Worm (Caenorhabditis elegans) whole organism, L4 larva: Measurements from ENCODE around the gene Y26G10.1.

ENCODE experiments used
- aha-1 ChIP-seq: fragments of 150-350 bp; peaks from one replicate; lab custom pipeline; 2014; ENCODE audit warnings: missing biosample characterization, missing genetic modification characterization
- ces-1 ChIP-seq: fragments of 150-350 bp; sonication (generic microtip); optimal IDR thresholded peaks from 4 replicates; lab custom pipeline; 2014; ENCODE audit warnings: missing biosample characterization, missing genetic modification reagents, missing genetic modification characterization
- dve-1 ChIP-seq: sonication (generic microtip); optimal IDR thresholded peaks from 2 replicates; lab custom pipeline; 2017; ENCODE audit warnings: antibody characterized with exemption, mild to moderate bottlenecking, missing genetic modification characterization, missing compliant biosample characterization; ENCODE audit not compliant: insufficient read depth
- egl-27 ChIP-seq: sonication (generic microtip); optimal IDR thresholded peaks from 3 replicates; lab custom pipeline; 2017; ENCODE audit warnings: missing biosample characterization, missing genetic modification reagents, missing genetic modification characterization
- hmg-1.1 ChIP-seq: fragments of 200-800 bp; sonication (Bioruptor generic); IDR thresholded peaks from 2 replicates; pipeline ENCODE4 v1.3.6; 2022; ENCODE audit warnings: missing genetic modification reagents, missing genetic modification characterization, missing compliant biosample characterization
- nhr-77 ChIP-seq: fragments of 150-350 bp; optimal IDR thresholded peaks from 2 replicates; lab custom pipeline; 2014; ENCODE audit warnings: missing biosample characterization, missing genetic modification characterization
- rbr-2 ChIP-seq: sonication (generic microtip); optimal IDR thresholded peaks from 2 replicates; lab custom pipeline; 2016; ENCODE audit warnings: missing genotype, missing genetic modification characterization, missing compliant biosample characterization
- spr-3 ChIP-seq: fragments of 200-800 bp; sonication (Bioruptor generic); optimal IDR thresholded peaks from 2 replicates; lab custom pipeline; 2018; ENCODE audit warnings: mild to moderate bottlenecking, missing genetic modification characterization, missing compliant biosample characterization
- unc-62 ChIP-seq, 3 experiments: fragments of 150-350 bp in 1 of 3; sonication (generic microtip); optimal IDR thresholded peaks in 2 of 3; peaks in 1 of 3; 1 replicate in 1 of 3; 2 replicates in 2 of 3; lab custom pipeline; 2014 to 2017; ENCODE audit warnings: missing biosample characterization in 3 of 3, missing genetic modification characterization in 3 of 3, missing genetic modification reagents in 3 of 3, missing genotype in 1 of 3
- zfp-3 ChIP-seq: fragments of 200-800 bp; sonication (Bioruptor generic); conservative IDR thresholded peaks from 2 replicates; pipeline ENCODE4 v1.3.6; 2022; ENCODE audit warnings: missing genetic modification reagents, missing genetic modification characterization, missing compliant biosample characterization

ce11 chrV:17699659-17700058, 4.0 kb upstream of the Y26G10.1 start, which contains the start of gene Y26G10.6:
- TF ChIP-seq spr-3: no peak
- no peak for TF ChIP-seq rbr-2 (tag; lab: Kevin White, UChicago)
- no peak for TF ChIP-seq zfp-3
- TF ChIP-seq egl-27 (tag; lab: Kevin White, UChicago): no peak
- no peak for TF ChIP-seq unc-62 (GFP tag; optimal IDR thresholded peaks at IDR 0.05 in 1 of 2; lab: Kevin White, UChicago)
- no peak for TF ChIP-seq unc-62 (tag; optimal IDR thresholded peaks at IDR 0.05; lab: Kevin White, UChicago)
- TF ChIP-seq aha-1 (tag; lab: Kevin White, UChicago): no peak
- TF ChIP-seq hmg-1.1 (GFP tag; lab: Robert Waterston, UW): no peak
- TF ChIP-seq dve-1 (tag; lab: Kevin White, UChicago): no peak
- no peak for TF ChIP-seq ces-1 (GFP tag; lab: Kevin White, UChicago)
- TF ChIP-seq nhr-77: no peak
